Fruit fly (Drosophila melanogaster): ENCODE measurements around the gene Smyd5.

Smyd5 gene

dm6 chr3R:21176663-21177145 lies 41.9 kb downstream of the Smyd5 start (continued):
- TF ChIP-seq sob (GFP tag; IDR thresholded peaks at IDR 0.05) (no peak), Adf1 (GFP tag; IDR thresholded peaks at IDR 0.05) (no peak), zen2 (GFP tag; IDR thresholded peaks at IDR 0.05; ENCODE audit: partially characterized antibody) (no peak), row (GFP tag; IDR thresholded peaks at IDR 0.05) (peak; percentile 39; the same call in 1 of the 3 replicates), CG11093 (GFP tag; IDR thresholded peaks at IDR 0.05) (no peak), CG5953 (GFP tag; IDR thresholded peaks at IDR 0.05) (no peak), CG30431 (GFP tag; optimal IDR thresholded peaks at IDR 0.05) (no peak), CG16815 (GFP tag; optimal IDR thresholded peaks at IDR 0.05) (no peak), jigr1 (GFP tag; IDR thresholded peaks at IDR 0.05) (no peak), Asciz (GFP tag; optimal IDR thresholded peaks at IDR 0.05) (peak; percentile 52), CG1233 (GFP tag; optimal IDR thresholded peaks at IDR 0.05) (peak; percentile 22), CG7963 (GFP tag; IDR thresholded peaks at IDR 0.05; ENCODE audit: partially characterized antibody) (no peak), wor (GFP tag; IDR thresholded peaks at IDR 0.05) (no peak), fd102C (GFP tag; optimal IDR thresholded peaks at IDR 0.05) (no peak), wek (GFP tag; optimal IDR thresholded peaks at IDR 0.05) (peak; percentile 31), Six4 (GFP tag; optimal IDR thresholded peaks at IDR 0.05) (no peak), CG17568 (GFP tag; optimal IDR thresholded peaks at IDR 0.05) (peak; percentile 34), unpg (GFP tag; optimal IDR thresholded peaks at IDR 0.05) (no peak), CG18619 (GFP tag; optimal IDR thresholded peaks at IDR 0.05) (peak; percentile 44), bigmax (GFP tag; optimal IDR thresholded peaks at IDR 0.05) (no peak), GATAe (GFP tag; conservative IDR thresholded peaks at IDR 0.05) (no peak), emc (GFP tag; optimal IDR thresholded peaks at IDR 0.05) (no peak), CG8359 (GFP tag; optimal IDR thresholded peaks at IDR 0.05; ENCODE audit: borderline replicate concordance) (no peak), CG14441 (GFP tag; IDR thresholded peaks at IDR 0.05) (peak; percentile 62), CG10431 (GFP tag; optimal IDR thresholded peaks at IDR 0.05) (peak; percentile 6), hth (optimal IDR thresholded peaks at IDR 0.05) (no peak), CG4730 (GFP tag; IDR thresholded peaks at IDR 0.05) (no peak), Doc3 (GFP tag; IDR thresholded peaks at IDR 0.05; ENCODE audit: partially characterized antibody) (no peak), CG18599 (GFP tag; optimal IDR thresholded peaks at IDR 0.05) (peak; percentile 76), tgo (GFP tag; IDR thresholded peaks at IDR 0.05) (0 out of 3 replicates have a peak, but pooled peaks have one; percentile 32), gfzf (GFP tag; optimal IDR thresholded peaks at IDR 0.05) (no peak), mld (GFP tag; IDR thresholded peaks at IDR 0.05; ENCODE audit: partially characterized antibody) (no peak), CG3847 (GFP tag; IDR thresholded peaks at IDR 0.05) (no peak), CG5245 (GFP tag; optimal IDR thresholded peaks at IDR 0.05) (no peak), Med (GFP tag) (peak; percentile 85), Gug (GFP tag; IDR thresholded peaks at IDR 0.05) (no peak), NfI (GFP tag; optimal IDR thresholded peaks at IDR 0.05) (no peak), Bgb (GFP tag; IDR thresholded peaks at IDR 0.05; ENCODE audit: partially characterized antibody) (no peak), Vsx1 (GFP tag; optimal IDR thresholded peaks at IDR 0.05) (no peak), D19A (tag; optimal IDR thresholded peaks at IDR 0.05) (peak; percentile 21), Atf6 (GFP tag; IDR thresholded peaks at IDR 0.05) (no peak), Fer2 (tag; optimal IDR thresholded peaks at IDR 0.05) (no peak), Taf1 (GFP tag; IDR thresholded peaks at IDR 0.05) (no peak), shn (GFP tag; optimal IDR thresholded peaks at IDR 0.05) (no peak), slbo (GFP tag; IDR thresholded peaks at IDR 0.05) (peak; percentile 25), exex (tag; optimal IDR thresholded peaks at IDR 0.05) (no peak), Atf3 (GFP tag; optimal IDR thresholded peaks at IDR 0.05) (no peak), CG4854 (GFP tag; optimal IDR thresholded peaks at IDR 0.05) (no peak), CG2678 (tag; optimal IDR thresholded peaks at IDR 0.05) (peak; percentile 63), Lhr (GFP tag; optimal IDR thresholded peaks at IDR 0.05) (no peak), CG10979 (tag; optimal IDR thresholded peaks at IDR 0.05) (peak; percentile 19)
